Worm (Caenorhabditis elegans) whole organism, L4/young adult: ENCODE results near the gene vit-3.

Experiments used
- W03F9.2 ChIP-seq: fragments of 150-350 bp; optimal IDR thresholded peaks from 2 replicates; lab custom pipeline; 2014; ENCODE audit warnings: missing biosample characterization, missing genetic modification characterization
- him-1 ChIP-seq: sonication (generic microtip); optimal IDR thresholded peaks from 2 replicates; lab custom pipeline; 2016; ENCODE audit warnings: missing genotype, missing genetic modification reagents, missing genetic modification characterization, missing compliant biosample characterization

DNA sequence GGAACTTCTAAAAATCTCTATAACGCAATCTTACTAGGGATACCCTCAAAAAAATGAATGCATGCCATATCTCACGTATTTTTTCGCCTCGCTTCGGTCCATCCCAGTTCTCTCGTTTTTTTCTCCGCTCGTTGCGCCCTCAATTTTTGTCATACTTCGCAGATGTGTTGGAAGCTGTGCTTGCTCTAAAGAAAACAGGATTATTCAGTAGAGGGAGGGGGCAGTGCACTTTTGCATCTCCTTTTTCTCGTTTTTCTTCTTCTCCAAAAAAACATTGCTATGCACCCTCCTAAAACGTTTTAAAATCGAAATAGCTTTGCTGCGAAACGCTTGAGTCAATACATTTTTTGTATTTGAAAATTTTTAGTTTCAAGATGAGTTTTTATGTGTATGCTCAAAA is 36.8 kb downstream of the vit-3 start:
- TF ChIP-seq W03F9.2 (tag; lab: Kevin White, UChicago) (no peak), him-1 (peak; percentile 61)
